Worm (Caenorhabditis elegans) whole organism, L3 larva: Measurements from ENCODE around the gene srt-48.

ENCODE experiments used
- aly-2 ChIP-seq: fragments of 150-350 bp; optimal IDR thresholded peaks from 2 replicates; lab custom pipeline; 2014; ENCODE audit warnings: missing biosample characterization, missing genetic modification characterization
- elt-2 ChIP-seq: sonication (generic microtip); optimal IDR thresholded peaks from 2 replicates; lab custom pipeline; 2016; ENCODE audit warnings: missing genetic modification reagents, mild to moderate bottlenecking, missing genetic modification characterization, missing compliant biosample characterization
- fkh-10 ChIP-seq: sonication (generic microtip); optimal IDR thresholded peaks from 2 replicates; lab custom pipeline; 2017; ENCODE audit warnings: missing biosample characterization, missing genetic modification reagents, missing genetic modification characterization
- fos-1 ChIP-seq: fragments of 150-350 bp; optimal IDR thresholded peaks from 2 replicates; lab custom pipeline; 2014; ENCODE audit warnings: missing biosample characterization, missing genetic modification characterization
- lin-15B ChIP-seq: fragments of 150-350 bp; optimal IDR thresholded peaks from 2 replicates; lab custom pipeline; 2014; ENCODE audit warnings: missing biosample characterization, missing genetic modification characterization
- nhr-237 ChIP-seq: fragments of 150-350 bp; optimal IDR thresholded peaks from 2 replicates; lab custom pipeline; 2014; ENCODE audit warnings: missing biosample characterization, missing genetic modification characterization
- nhr-77 ChIP-seq: fragments of 150-350 bp; optimal IDR thresholded peaks from 2 replicates; lab custom pipeline; 2014; ENCODE audit warnings: missing biosample characterization, missing genetic modification characterization
- pqm-1 ChIP-seq: fragments of 150-350 bp; optimal IDR thresholded peaks from 2 replicates; lab custom pipeline; 2017; ENCODE audit warnings: missing biosample characterization, missing genetic modification characterization, inconsistent platforms
- sea-2 ChIP-seq: fragments of 150-350 bp; sonication (generic microtip); optimal IDR thresholded peaks from 4 replicates; lab custom pipeline; 2014; ENCODE audit warnings: missing biosample characterization, missing genetic modification reagents, missing genetic modification characterization
- skn-1 ChIP-seq: fragments of 150-350 bp; optimal IDR thresholded peaks from 2 replicates; lab custom pipeline; 2014; ENCODE audit warnings: missing biosample characterization, missing genetic modification characterization
- snpc-4 ChIP-seq: fragments of 150-350 bp; optimal IDR thresholded peaks from 2 replicates; lab custom pipeline; 2014; ENCODE audit warnings: missing biosample characterization, missing genetic modification characterization
- tbx-2 ChIP-seq: sonication (generic microtip); optimal IDR thresholded peaks from 2 replicates; lab custom pipeline; 2016; ENCODE audit warnings: mild to moderate bottlenecking, missing genetic modification characterization, missing compliant biosample characterization
- ztf-4 ChIP-seq: fragments of 150-350 bp; optimal IDR thresholded peaks from 2 replicates; lab custom pipeline; 2014; ENCODE audit warnings: missing biosample characterization, missing genetic modification characterization

- TF ChIP-seq fkh-10 (GFP tag; lab: Kevin White, UChicago): no peak
- no peak for TF ChIP-seq pqm-1 (tag; lab: Kevin White, UChicago)
- TF ChIP-seq nhr-77 (tag; lab: Kevin White, UChicago): no peak
- TF ChIP-seq sea-2 (GFP tag; lab: Kevin White, UChicago): no peak
- TF ChIP-seq aly-2 (tag; lab: Kevin White, UChicago): no peak
- TF ChIP-seq elt-2 (tag; lab: Kevin White, UChicago): no peak
- no peak for TF ChIP-seq skn-1
- TF ChIP-seq nhr-237 (tag; lab: Kevin White, UChicago): no peak
- no peak for TF ChIP-seq fos-1 (tag; lab: Kevin White, UChicago)
- no peak for TF ChIP-seq tbx-2 (tag; lab: Kevin White, UChicago)
- TF ChIP-seq ztf-4: no peak
- no peak for TF ChIP-seq snpc-4 (tag; lab: Kevin White, UChicago)
- no peak for TF ChIP-seq lin-15B (tag; lab: Kevin White, UChicago)
Observed at ce11 chrIV:15098294-15098693, 29.6 kb upstream of the srt-48 start, which contains the start of gene srt-49.
